Worm (Caenorhabditis elegans) whole organism, midembryonic: Measurements from ENCODE around the gene C27D6.15.

Experiments used
- ref-1 ChIP-seq: fragments of 200-800 bp; sonication (Bioruptor generic); conservative IDR thresholded peaks from 2 replicates; pipeline ENCODE4 v1.3.6; 2022; ENCODE audit warnings: missing genetic modification reagents, missing genetic modification characterization, missing compliant biosample characterization
- ztf-29 ChIP-seq: fragments of 200-800 bp; sonication (Bioruptor generic); IDR thresholded peaks from 2 replicates; pipeline ENCODE4 v1.3.6; 2022; ENCODE audit warnings: missing genetic modification reagents, missing genetic modification characterization, missing compliant biosample characterization

DNA sequence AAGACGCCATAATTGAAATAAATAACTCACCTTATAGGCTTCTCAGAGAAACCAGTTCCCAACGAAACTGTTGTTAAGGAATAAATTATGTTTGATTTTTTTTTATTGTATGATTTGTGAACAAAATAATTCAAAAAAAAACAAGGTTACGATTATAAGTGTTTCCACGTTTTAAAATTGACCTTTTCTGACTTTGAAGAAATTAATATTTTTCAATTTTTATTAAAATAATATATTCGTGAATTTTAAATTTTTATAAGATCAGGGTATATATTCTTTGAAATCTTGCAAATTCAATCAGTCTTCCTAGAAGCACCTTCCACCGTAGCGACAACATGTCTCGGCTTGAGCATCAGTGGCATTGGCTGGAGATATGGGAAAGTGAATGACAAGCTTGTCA is 2.7 kb downstream of the C27D6.15 start, which contains the start of gene C27D6.3:
- TF ChIP-seq ref-1 (GFP tag; lab: Robert Waterston, UW), result no peak
- TF ChIP-seq ztf-29 (GFP tag; lab: Robert Waterston, UW), result no peak
